Worm (Caenorhabditis elegans) whole organism, young adult: ENCODE measurements around the gene his-32.
"Not testable (repeated sequence)": the region's sequence is repeated elsewhere in the genome, so short reads cannot be mapped to it uniquely, and the experiment has no call there.

Experiments used
- B0019.2 ChIP-seq: fragments of 200-800 bp; sonication (Bioruptor generic); conservative IDR thresholded peaks from 2 replicates; pipeline ENCODE4 v1.3.6; 2022; ENCODE audit warnings: missing genetic modification reagents, missing genetic modification characterization, missing compliant biosample characterization
- F10E7.11 ChIP-seq: sonication (generic microtip); optimal IDR thresholded peaks from 2 replicates; lab custom pipeline; 2017; ENCODE audit warnings: mild to moderate bottlenecking, missing genetic modification characterization, moderate library complexity, missing compliant biosample characterization
- F22D6.2 ChIP-seq: sonication (generic microtip); optimal IDR thresholded peaks from 2 replicates; lab custom pipeline; 2016; ENCODE audit warnings: mild to moderate bottlenecking, missing genetic modification characterization, missing compliant biosample characterization
- F33H1.4 ChIP-seq: fragments of 200-800 bp; sonication (Bioruptor generic); IDR thresholded peaks from 2 replicates; pipeline ENCODE4 v1.3.6; 2022; ENCODE audit warnings: missing genetic modification reagents, missing genetic modification characterization, missing compliant biosample characterization
- ama-1 ChIP-seq, 3 experiments: fragments of 150-350 bp in 1 of 3; sonication (generic microtip) in 2 of 3; optimal IDR thresholded peaks; 2 replicates each; lab custom pipeline; 2014 to 2018; ENCODE audit warnings: missing biosample characterization in 2 of 3, missing genetic modification characterization in 2 of 3, missing genetic modification reagents in 2 of 3
- attf-5 ChIP-seq: fragments of 200-800 bp; sonication (Bioruptor generic); optimal IDR thresholded peaks from 2 replicates; lab custom pipeline; 2018; ENCODE audit warnings: mild to moderate bottlenecking, missing genetic modification characterization, missing compliant biosample characterization
- attf-6 ChIP-seq: fragments of 200-800 bp; sonication (Bioruptor generic); IDR thresholded peaks from 2 replicates; pipeline ENCODE4 v1.3.6; 2022; ENCODE audit warnings: missing genetic modification reagents, missing genetic modification characterization, missing compliant biosample characterization
- bed-2 ChIP-seq: fragments of 200-800 bp; sonication (Bioruptor generic); IDR thresholded peaks from 2 replicates; pipeline ENCODE4 v1.3.6; 2022; ENCODE audit warnings: missing genetic modification reagents, missing genetic modification characterization, missing compliant biosample characterization
- ceh-27 ChIP-seq: fragments of 200-800 bp; sonication (Bioruptor generic); optimal IDR thresholded peaks from 2 replicates; lab custom pipeline; 2018; ENCODE audit warnings: mild to moderate bottlenecking, missing genetic modification characterization, moderate library complexity, missing compliant biosample characterization
- chd-7 ChIP-seq: sonication (generic microtip); optimal IDR thresholded peaks from 2 replicates; lab custom pipeline; 2016; ENCODE audit warnings: mild to moderate bottlenecking, missing genetic modification characterization, moderate library complexity, missing compliant biosample characterization
- die-1 ChIP-seq: sonication (generic microtip); optimal IDR thresholded peaks from 2 replicates; lab custom pipeline; 2016; ENCODE audit warnings: missing genotype, mild to moderate bottlenecking, missing genetic modification characterization, missing compliant biosample characterization
- dpl-1 ChIP-seq: fragments of 150-350 bp; optimal IDR thresholded peaks from 2 replicates; lab custom pipeline; 2014; ENCODE audit warnings: missing biosample characterization, missing genetic modification reagents, missing genetic modification characterization
- efl-1 ChIP-seq: fragments of 150-350 bp; optimal IDR thresholded peaks from 2 replicates; lab custom pipeline; 2014; ENCODE audit warnings: missing biosample characterization, missing genetic modification reagents, missing genetic modification characterization
- hlh-12 ChIP-seq: sonication (generic microtip); optimal IDR thresholded peaks from 2 replicates; lab custom pipeline; 2016; ENCODE audit warnings: missing genetic modification characterization, missing compliant biosample characterization
- hlh-26 ChIP-seq: fragments of 200-800 bp; sonication (Bioruptor generic); conservative IDR thresholded peaks from 2 replicates; pipeline ENCODE4 v1.3.6; 2022; ENCODE audit warnings: missing genetic modification reagents, missing genetic modification characterization, missing compliant biosample characterization
- hmg-20 ChIP-seq: fragments of 200-800 bp; sonication (Bioruptor generic); IDR thresholded peaks from 2 replicates; pipeline ENCODE4 v1.3.6; 2022; ENCODE audit warnings: missing genetic modification reagents, missing genetic modification characterization, missing compliant biosample characterization
- hrde-1 ChIP-seq: sonication (generic microtip); optimal IDR thresholded peaks from 2 replicates; lab custom pipeline; 2016; ENCODE audit warnings: missing genetic modification characterization, mild to moderate bottlenecking, missing compliant biosample characterization, moderate library complexity, missing genotype, missing genetic modification reagents, borderline replicate concordance
- hsf-1 ChIP-seq: fragments of 200-800 bp; sonication (Bioruptor generic); IDR thresholded peaks from 2 replicates; pipeline ENCODE4 v1.3.6; 2022; ENCODE audit warnings: missing genetic modification reagents, missing genetic modification characterization, missing compliant biosample characterization
- let-526 ChIP-seq: fragments of 200-800 bp; sonication (Bioruptor generic); IDR thresholded peaks from 2 replicates; pipeline ENCODE4 v1.3.6; 2022; ENCODE audit warnings: missing genetic modification reagents, missing genetic modification characterization, missing compliant biosample characterization
- lin-54 ChIP-seq: fragments of 200-800 bp; sonication (Bioruptor generic); optimal IDR thresholded peaks from 2 replicates; lab custom pipeline; 2018; ENCODE audit warnings: mild to moderate bottlenecking, missing genetic modification characterization, missing compliant biosample characterization
- lsl-1 ChIP-seq: fragments of 200-800 bp; sonication (Bioruptor generic); optimal IDR thresholded peaks from 2 replicates; lab custom pipeline; 2018; ENCODE audit warnings: mild to moderate bottlenecking, missing genetic modification characterization, moderate library complexity, missing compliant biosample characterization
- madf-10 ChIP-seq: sonication (generic microtip); optimal IDR thresholded peaks from 2 replicates; lab custom pipeline; 2016; ENCODE audit warnings: mild to moderate bottlenecking, missing genetic modification characterization, missing compliant biosample characterization
- madf-3 ChIP-seq: fragments of 200-800 bp; sonication (Bioruptor generic); IDR thresholded peaks from 2 replicates; pipeline ENCODE4 v1.3.6; 2022; ENCODE audit warnings: missing genetic modification reagents, missing genetic modification characterization, missing compliant biosample characterization
- madf-6 ChIP-seq: fragments of 200-800 bp; sonication (Bioruptor generic); IDR thresholded peaks from 2 replicates; pipeline ENCODE4 v1.3.6; 2022; ENCODE audit warnings: missing genetic modification reagents, missing genetic modification characterization, missing compliant biosample characterization
- nfya-1 ChIP-seq: sonication (generic microtip); optimal IDR thresholded peaks from 2 replicates; lab custom pipeline; 2017; ENCODE audit warnings: antibody characterized with exemption, missing compliant biosample characterization, missing genetic modification characterization, borderline replicate concordance; ENCODE audit not compliant: insufficient read depth
- nfyb-1 ChIP-seq: fragments of 200-800 bp; sonication (Bioruptor generic); IDR thresholded peaks from 2 replicates; pipeline ENCODE4 v1.3.6; 2022; ENCODE audit warnings: missing genetic modification reagents, missing genetic modification characterization, missing compliant biosample characterization
- nhr-120 ChIP-seq: fragments of 200-800 bp; sonication (Bioruptor generic); IDR thresholded peaks from 2 replicates; pipeline ENCODE4 v1.3.6; 2022; ENCODE audit warnings: missing genetic modification characterization, missing compliant biosample characterization
- nhr-27 ChIP-seq: fragments of 200-800 bp; sonication (Bioruptor generic); optimal IDR thresholded peaks from 2 replicates; lab custom pipeline; 2018; ENCODE audit warnings: mild to moderate bottlenecking, missing genetic modification characterization, moderate library complexity, missing compliant biosample characterization
- nhr-80 ChIP-seq: sonication (generic microtip); optimal IDR thresholded peaks from 2 replicates; lab custom pipeline; 2016; ENCODE audit warnings: missing genetic modification characterization, missing compliant biosample characterization
- rcor-1 ChIP-seq: fragments of 200-800 bp; sonication (Bioruptor generic); IDR thresholded peaks from 2 replicates; pipeline ENCODE4 v1.3.6; 2022; ENCODE audit warnings: missing genetic modification reagents, missing genetic modification characterization, missing compliant biosample characterization
- rpc-1 ChIP-seq, 2 experiments: fragments of 150-350 bp in 1 of 2; sonication (generic microtip) in 1 of 2; optimal IDR thresholded peaks; 2 replicates each; lab custom pipeline; 2014 to 2018; ENCODE audit warnings: missing biosample characterization in 1 of 2, missing genetic modification characterization in 1 of 2, missing genetic modification reagents in 1 of 2, missing genotype in 1 of 2
- snpc-1.3 ChIP-seq: sonication (generic microtip); optimal IDR thresholded peaks from 2 replicates; lab custom pipeline; 2017; ENCODE audit warnings: missing genetic modification characterization, mild to moderate bottlenecking, missing compliant biosample characterization, antibody characterized with exemption, moderate library complexity, missing genotype, missing genetic modification reagents; ENCODE audit not compliant: insufficient read depth
- snpc-3.4 ChIP-seq: sonication (generic microtip); optimal IDR thresholded peaks from 2 replicates; lab custom pipeline; 2017; ENCODE audit warnings: missing genetic modification characterization, mild to moderate bottlenecking, missing compliant biosample characterization, antibody characterized with exemption, moderate library complexity, missing genotype, missing genetic modification reagents
- snpc-4 ChIP-seq, 5 experiments: fragments of 150-350 bp in 1 of 5; sonication (generic microtip) in 4 of 5; optimal IDR thresholded peaks; 2 replicates each; lab custom pipeline; 2014 to 2018; ENCODE audit warnings: missing genetic modification characterization in 5 of 5, missing biosample characterization in 3 of 5, antibody characterized with exemption in 2 of 5, mild to moderate bottlenecking in 2 of 5, missing compliant biosample characterization in 2 of 5, missing genotype in 2 of 5, moderate library complexity in 2 of 5, missing genetic modification reagents in 1 of 5
- unc-62 ChIP-seq: fragments of 150-350 bp; optimal IDR thresholded peaks from 2 replicates; lab custom pipeline; 2014; ENCODE audit warnings: missing biosample characterization, missing genetic modification reagents, missing genetic modification characterization
- zfh-2 ChIP-seq: fragments of 200-800 bp; sonication (Bioruptor generic); conservative IDR thresholded peaks from 2 replicates; pipeline ENCODE4 v1.3.6; 2022; ENCODE audit warnings: missing genetic modification reagents, missing genetic modification characterization, missing compliant biosample characterization
- ztf-22 ChIP-seq: fragments of 200-800 bp; sonication (Bioruptor generic); optimal IDR thresholded peaks from 2 replicates; lab custom pipeline; 2018; ENCODE audit warnings: mild to moderate bottlenecking, missing genetic modification characterization, moderate library complexity, missing compliant biosample characterization
- ztf-26 ChIP-seq: sonication (generic microtip); optimal IDR thresholded peaks from 2 replicates; lab custom pipeline; 2017; ENCODE audit warnings: missing genetic modification characterization, missing compliant biosample characterization

his-32 gene

DNA sequence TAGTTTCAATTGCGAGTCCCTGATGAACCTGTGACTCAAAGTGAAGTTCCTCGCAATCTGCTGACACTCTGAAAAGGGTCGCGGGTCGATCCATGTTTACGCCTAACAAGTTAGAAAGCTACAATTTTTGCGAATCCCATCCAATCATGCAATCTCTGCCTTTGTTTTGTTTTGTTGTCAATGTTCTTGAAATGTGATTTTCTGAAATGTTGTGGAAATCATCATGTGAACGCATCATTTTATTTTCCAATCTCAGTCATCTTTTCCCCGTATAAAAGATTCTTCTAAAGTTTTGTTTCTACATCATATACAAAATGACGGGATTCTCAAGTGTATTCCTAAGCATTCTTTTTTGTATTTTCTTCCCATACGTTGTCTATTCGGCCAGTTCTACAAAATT lies 14.0 kb downstream of the his-32 start, which contains the start of gene F17E9.4:
TSS of gene F17E9.4 (plus strand) at position 301 of the 400 bp plus-strand sequence.
- TF ChIP-seq nfya-1 (no peak), F33H1.4 (GFP tag; lab: Robert Waterston, UW) (no peak)

DNA sequence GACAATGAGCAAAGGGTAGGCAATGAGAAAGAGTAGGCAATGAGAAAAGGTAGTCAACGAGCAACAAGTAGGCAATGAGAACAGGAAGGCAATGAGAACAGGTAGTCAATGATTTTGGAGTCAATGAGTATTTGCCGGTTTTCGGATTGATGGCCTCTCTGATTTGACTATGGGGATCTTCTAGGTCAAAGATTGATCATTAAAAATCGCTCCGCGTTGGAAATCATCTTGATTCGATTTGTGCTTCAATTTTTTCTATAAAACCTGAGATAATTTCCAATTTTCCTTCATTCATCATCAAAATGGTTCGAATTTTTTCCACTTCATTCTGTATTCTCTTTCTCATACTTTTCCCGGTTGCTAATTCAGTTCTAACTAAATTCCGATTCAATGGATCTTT lies 17.9 kb downstream of the his-32 start, which contains the start of gene F17E9.16:
TSS of gene F17E9.16 (plus strand) at position 301 of the 400 bp plus-strand sequence.
- TF ChIP-seq nhr-27 (tag; lab: Kevin White, UChicago); bed-2 (GFP tag; lab: Robert Waterston, UW); rpc-1 (optimal IDR thresholded peaks at IDR 0.05; lab: Kevin White, UChicago); rpc-1 (tag; optimal IDR thresholded peaks at IDR 0.05; lab: Kevin White, UChicago): not testable (repeated sequence)

DNA sequence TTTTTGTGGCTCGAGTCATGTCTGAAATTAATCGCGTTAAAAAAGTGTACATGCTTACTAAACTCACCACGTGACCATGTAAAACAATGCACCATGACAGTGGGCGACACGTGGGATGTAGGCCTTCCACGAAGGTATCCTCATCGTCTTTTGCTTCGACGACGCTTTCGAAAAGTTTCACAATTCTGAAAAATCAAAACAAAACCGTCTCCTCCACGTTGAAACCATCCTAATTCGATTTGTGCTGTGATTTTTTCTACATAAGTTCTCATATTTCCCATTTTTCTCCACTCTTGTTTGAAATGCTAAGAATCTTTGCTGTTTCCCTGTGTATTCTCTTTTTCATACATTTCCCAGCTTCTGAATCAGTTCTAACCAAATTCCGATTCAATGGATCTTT lies 20.5 kb downstream of the his-32 start, which contains the start of gene F17E9.3:
TSS of gene F17E9.3 (plus strand) at position 301 of the 400 bp plus-strand sequence.
- TF ChIP-seq snpc-4 (GFP tag; optimal IDR thresholded peaks at IDR 0.05; lab: Kevin White, UChicago) (no peak), snpc-4 (tag; optimal IDR thresholded peaks at IDR 0.05; lab: Kevin White, UChicago) (no peak), snpc-3.4 (no peak), let-526 (GFP tag; lab: Robert Waterston, UW) (no peak), nhr-27 (tag; lab: Kevin White, UChicago) (no peak), die-1 (no peak), hlh-12 (tag; lab: Kevin White, UChicago) (no peak), attf-5 (GFP tag; lab: Kevin White, UChicago) (no peak), attf-6 (GFP tag; lab: Robert Waterston, UW) (no peak), hrde-1 (tag; lab: Kevin White, UChicago) (no peak), efl-1 (GFP tag; lab: Kevin White, UChicago) (no peak), chd-7 (no peak), lin-54 (GFP tag; lab: Kevin White, UChicago) (no peak), madf-10 (tag; lab: Kevin White, UChicago) (no peak), hmg-20 (no peak), ama-1 (optimal IDR thresholded peaks at IDR 0.05; lab: Kevin White, UChicago) (no peak), ama-1 (GFP tag; optimal IDR thresholded peaks at IDR 0.05; lab: Kevin White, UChicago) (no peak)

DNA sequence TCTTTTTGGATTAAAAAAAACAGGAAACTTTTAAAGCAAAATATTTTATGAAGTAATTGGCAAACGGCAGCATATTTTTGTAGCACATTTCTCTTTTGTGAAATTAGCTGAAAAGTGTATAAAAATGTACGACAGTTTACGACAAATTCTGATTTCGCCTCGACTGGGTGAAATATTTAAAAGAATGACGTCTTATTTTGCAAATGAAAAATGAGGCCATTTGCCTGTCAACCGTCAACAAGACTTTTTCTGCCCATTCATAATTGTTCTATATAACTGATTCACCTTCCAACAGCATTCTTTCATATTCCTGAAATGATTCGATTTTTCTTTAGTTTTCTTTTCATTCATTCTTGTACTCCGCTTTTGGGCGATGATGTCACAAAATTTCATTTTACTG lies 21.5 kb downstream of the his-32 start, which contains the start of the genes F17E9.2 and col-116:
TSS of gene F17E9.2 (plus strand) at position 301 of the 400 bp plus-strand sequence.
TSS of gene col-116 (plus strand) at position 315 of the 400 bp plus-strand sequence.
- no peak for TF ChIP-seq madf-6 (GFP tag; lab: Robert Waterston, UW)
- TF ChIP-seq die-1, result no peak
- no peak for TF ChIP-seq nhr-120 (GFP tag; lab: Robert Waterston, UW)
- TF ChIP-seq B0019.2 (GFP tag; lab: Robert Waterston, UW), result no peak
- TF ChIP-seq lin-54 (GFP tag; lab: Kevin White, UChicago), result no peak
- TF ChIP-seq ztf-22 (GFP tag; lab: Kevin White, UChicago), result no peak
- TF ChIP-seq nhr-80, result no peak
- TF ChIP-seq hlh-26, result no peak
- TF ChIP-seq hlh-12 (tag; lab: Kevin White, UChicago), result no peak
- no peak for TF ChIP-seq ztf-26 (tag; lab: Kevin White, UChicago)
- no peak for TF ChIP-seq dpl-1 (GFP tag; lab: Kevin White, UChicago)
- no peak for TF ChIP-seq rcor-1 (GFP tag; lab: Robert Waterston, UW)
- TF ChIP-seq snpc-1.3, result no peak
- TF ChIP-seq unc-62, result no peak

DNA sequence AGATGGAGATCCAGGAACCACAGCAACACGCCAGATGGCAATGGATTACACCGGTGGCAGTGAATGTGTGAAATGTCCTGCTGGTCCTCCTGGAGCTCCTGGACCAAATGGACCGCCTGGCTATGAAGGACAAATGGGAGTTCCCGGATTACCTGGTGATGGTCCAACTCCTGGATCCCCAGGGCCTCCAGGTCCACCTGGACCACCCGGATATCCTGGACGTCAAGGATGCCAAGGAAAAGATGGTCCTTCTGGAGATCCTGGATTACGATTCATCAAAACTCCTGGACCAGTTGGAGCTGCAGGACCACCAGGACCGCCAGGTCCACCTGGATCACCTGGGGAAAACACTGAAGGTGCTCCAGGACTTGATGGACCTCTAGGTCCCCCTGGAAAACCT lies 23.2 kb downstream of the his-32 start:
- TF ChIP-seq F10E7.11, result no peak
- no peak for TF ChIP-seq nfyb-1 (GFP tag; lab: Robert Waterston, UW)
- peak; percentile 84 for TF ChIP-seq zfh-2 (GFP tag; lab: Robert Waterston, UW)
- TF ChIP-seq attf-6 (GFP tag; lab: Robert Waterston, UW), result no peak
- TF ChIP-seq madf-3 (GFP tag; lab: Robert Waterston, UW), result no peak
- TF ChIP-seq hsf-1, result no peak
- no peak for TF ChIP-seq ceh-27 (GFP tag; lab: Kevin White, UChicago)
- no peak for TF ChIP-seq F22D6.2
- no peak for TF ChIP-seq lsl-1 (GFP tag; lab: Kevin White, UChicago)
- TF ChIP-seq, all 124 proteins: peak for 1
